Fruit fly (Drosophila melanogaster): ENCODE measurements around the gene Sik2.

- TF ChIP-seq CG1620 (GFP tag; optimal IDR thresholded peaks at IDR 0.05) (no peak), CG7045 (GFP tag; optimal IDR thresholded peaks at IDR 0.05) (no peak), CG11617 (GFP tag; optimal IDR thresholded peaks at IDR 0.05) (no peak), CG14711 (tag; optimal IDR thresholded peaks at IDR 0.05) (no peak), toe (GFP tag; optimal IDR thresholded peaks at IDR 0.05) (no peak), Mnt (GFP tag; optimal IDR thresholded peaks at IDR 0.05) (no peak), kay (GFP tag; ENCODE audit: borderline replicate concordance) (no peak), tj (GFP tag; optimal IDR thresholded peaks at IDR 0.05) (no peak), pad (GFP tag; optimal IDR thresholded peaks at IDR 0.05) (no peak), CG5204 (GFP tag; optimal IDR thresholded peaks at IDR 0.05) (no peak), ovo (GFP tag; optimal IDR thresholded peaks at IDR 0.05) (no peak), CG7101 (tag; optimal IDR thresholded peaks at IDR 0.05) (no peak), Hr96 (GFP tag; optimal IDR thresholded peaks at IDR 0.05) (no peak), Clk (GFP tag; optimal IDR thresholded peaks at IDR 0.05) (no peak)
Observed at dm6 chrX:2036800-2037488, 24.8 kb downstream of the Sik2 start.

Data from whole organism, adult.